Fruit fly (Drosophila melanogaster) whole organism, embryonic: ENCODE data around the gene ple.

Experiments used
- Atf6 ChIP-seq: fragments of 200-800 bp; sonication (Bioruptor generic); IDR thresholded peaks from 2 replicates; pipeline ENCODE4 v1.3.6; 2022; ENCODE audit warnings: missing biosample characterization, missing genetic modification characterization
- Awh ChIP-seq: fragments of 200-800 bp; sonication (Bioruptor generic); IDR thresholded peaks from 2 replicates; pipeline ENCODE4, ENCODE4 v1.3.6; 2022; ENCODE audit warnings: missing biosample characterization, missing genetic modification characterization
- CG1024 ChIP-seq: fragments of 200-800 bp; sonication (Bioruptor generic); IDR thresholded peaks from 2 replicates; pipeline ENCODE4 v1.3.6; 2022; ENCODE audit warnings: missing biosample characterization, missing genetic modification characterization
- CG12071 ChIP-seq: fragments of 200-800 bp; sonication (Bioruptor generic); optimal IDR thresholded peaks from 3 replicates; lab custom pipeline; 2018; ENCODE audit warnings: missing biosample characterization, mild to moderate bottlenecking, missing genetic modification characterization
- CG12299 ChIP-seq: fragments of 200-800 bp; sonication (Bioruptor generic); optimal IDR thresholded peaks from 2 replicates; lab custom pipeline; 2018; ENCODE audit warnings: missing biosample characterization, mild to moderate bottlenecking, missing genetic modification characterization
- CG13296 ChIP-seq: fragments of 200-800 bp; sonication (Bioruptor generic); optimal IDR thresholded peaks from 3 replicates; lab custom pipeline; 2018; ENCODE audit warnings: missing biosample characterization, mild to moderate bottlenecking, missing genetic modification characterization
- CG14965 ChIP-seq: fragments of 200-800 bp; sonication (Bioruptor generic); optimal IDR thresholded peaks from 2 replicates; lab custom pipeline; 2016; ENCODE audit warnings: missing biosample characterization, missing genetic modification characterization, borderline replicate concordance
- CG18619 ChIP-seq: fragments of 200-800 bp; sonication (Bioruptor generic); optimal IDR thresholded peaks from 3 replicates; lab custom pipeline; 2017; ENCODE audit warnings: missing biosample characterization, mild to moderate bottlenecking, missing genetic modification characterization
- CG2199 ChIP-seq: fragments of 200-800 bp; sonication (Bioruptor generic); IDR thresholded peaks from 3 replicates; pipeline ENCODE4 v1.3.6; 2022; ENCODE audit warnings: missing biosample characterization, missing genetic modification characterization
- CG2889 ChIP-seq: fragments of 200-800 bp; sonication (Bioruptor generic); IDR thresholded peaks from 3 replicates; pipeline ENCODE4 v1.3.6; 2022; ENCODE audit warnings: missing biosample characterization, missing genetic modification characterization
- CG32767 ChIP-seq: fragments of 200-800 bp; sonication (Bioruptor generic); IDR thresholded peaks from 2 replicates; pipeline ENCODE4 v1.3.6; 2022; ENCODE audit warnings: missing biosample characterization, missing genetic modification characterization
- CG3407 ChIP-seq: fragments of 200-800 bp; sonication (Bioruptor generic); optimal IDR thresholded peaks from 2 replicates; lab custom pipeline; 2018; ENCODE audit warnings: missing biosample characterization, mild to moderate bottlenecking, missing genetic modification characterization
- CG4282 ChIP-seq: fragments of 200-800 bp; sonication (Bioruptor generic); optimal IDR thresholded peaks from 2 replicates; lab custom pipeline; 2016; ENCODE audit warnings: missing biosample characterization, missing genetic modification characterization
- CG4404 ChIP-seq: fragments of 200-800 bp; sonication (Bioruptor generic); IDR thresholded peaks from 2 replicates; pipeline ENCODE4 v1.3.6; 2022; ENCODE audit warnings: missing biosample characterization, missing genetic modification characterization
- CG5180 ChIP-seq: fragments of 200-800 bp; sonication (Bioruptor generic); optimal IDR thresholded peaks from 3 replicates; lab custom pipeline; 2017; ENCODE audit warnings: missing biosample characterization, missing genetic modification characterization, mild to moderate bottlenecking, moderate library complexity, missing genetic modification reagents
- CG7928 ChIP-seq: fragments of 200-800 bp; sonication (Bioruptor generic); optimal IDR thresholded peaks from 2 replicates; lab custom pipeline; 2017; ENCODE audit warnings: missing biosample characterization, mild to moderate bottlenecking, missing genetic modification characterization
- CG8281 ChIP-seq: fragments of 200-800 bp; sonication (Bioruptor generic); optimal IDR thresholded peaks from 2 replicates; lab custom pipeline; 2018; ENCODE audit warnings: missing biosample characterization, mild to moderate bottlenecking, missing genetic modification characterization, moderate library complexity
- D19A ChIP-seq: fragments of 200-800 bp; optimal IDR thresholded peaks from 3 replicates; lab custom pipeline; 2019; ENCODE audit warnings: missing biosample characterization, mild to moderate bottlenecking, missing genetic modification characterization, moderate library complexity
- Doc2 ChIP-seq: fragments of 200-800 bp; sonication (Bioruptor generic); IDR thresholded peaks from 2 replicates; pipeline ENCODE4 v1.3.6; 2022; ENCODE audit warnings: missing biosample characterization, missing genetic modification characterization
- E2f2 ChIP-seq: fragments of 200-800 bp; sonication (Bioruptor generic); IDR thresholded peaks from 2 replicates; pipeline ENCODE4 v1.3.6; 2022; ENCODE audit warnings: missing biosample characterization, missing genetic modification characterization
- HLH4C ChIP-seq: fragments of 200-800 bp; sonication (Bioruptor generic); IDR thresholded peaks from 3 replicates; pipeline ENCODE4 v1.3.6; 2022; ENCODE audit warnings: missing biosample characterization, missing genetic modification characterization; ENCODE audit not compliant: partially characterized antibody
- Myb ChIP-seq: fragments of 200-800 bp; sonication (Bioruptor generic); optimal IDR thresholded peaks from 2 replicates; lab custom pipeline; 2016; ENCODE audit warnings: missing biosample characterization, missing genetic modification characterization
- Nf-YC ChIP-seq: fragments of 200-800 bp; optimal IDR thresholded peaks from 3 replicates; lab custom pipeline; 2019; ENCODE audit warnings: missing biosample characterization, mild to moderate bottlenecking, missing genetic modification characterization, moderate library complexity
- Stat92E ChIP-seq, 3 experiments: fragments of >200 bp in 2 of 3; fragments of 200-800 bp in 1 of 3; sonication (Bioruptor generic) in 1 of 3; optimal IDR thresholded peaks; 2 replicates each; lab custom pipeline; 2017 to 2019; ENCODE audit warnings: missing biosample characterization in 3 of 3, missing genetic modification characterization in 3 of 3, mild to moderate bottlenecking in 1 of 3, moderate library complexity in 1 of 3
- Taf1 ChIP-seq: fragments of 200-800 bp; sonication (Bioruptor generic); IDR thresholded peaks from 2 replicates; pipeline ENCODE4 v1.3.6; 2022; ENCODE audit warnings: missing biosample characterization, missing genetic modification characterization
- YL-1 ChIP-seq: fragments of 200-800 bp; sonication (Bioruptor generic); optimal IDR thresholded peaks from 3 replicates; lab custom pipeline; 2017; ENCODE audit warnings: missing biosample characterization, mild to moderate bottlenecking, missing genetic modification characterization
- aop ChIP-seq: fragments of 200-800 bp; sonication (Bioruptor generic); IDR thresholded peaks from 2 replicates; pipeline ENCODE4 v1.3.6; 2022; ENCODE audit warnings: missing biosample characterization, missing genetic modification characterization
- caup ChIP-seq: fragments of 200-800 bp; sonication (Bioruptor generic); optimal IDR thresholded peaks from 3 replicates; lab custom pipeline; 2017; ENCODE audit warnings: missing biosample characterization, mild to moderate bottlenecking, missing genetic modification characterization, moderate library complexity; ENCODE audit not compliant: severe bottlenecking
- cg ChIP-seq: fragments of 200-800 bp; sonication (Bioruptor generic); optimal IDR thresholded peaks from 3 replicates; lab custom pipeline; 2019; ENCODE audit warnings: missing biosample characterization, mild to moderate bottlenecking, missing genetic modification characterization, moderate library complexity
- chif ChIP-seq, 2 experiments: fragments of 200-800 bp; sonication (Bioruptor generic); optimal IDR thresholded peaks; 3 replicates each; lab custom pipeline; 2016; ENCODE audit warnings: missing biosample characterization in 2 of 2, missing genetic modification characterization in 2 of 2
- crol ChIP-seq: fragments of 200-800 bp; sonication (Bioruptor generic); IDR thresholded peaks from 2 replicates; pipeline ENCODE4 v1.3.6; 2022; ENCODE audit warnings: missing biosample characterization, missing genetic modification characterization
- dati ChIP-seq: fragments of 200-800 bp; sonication (Bioruptor generic); IDR thresholded peaks from 2 replicates; pipeline ENCODE4 v1.3.6; 2022; ENCODE audit warnings: missing biosample characterization, missing genetic modification characterization
- dm ChIP-seq: fragments of 200-800 bp; sonication (Bioruptor generic); optimal IDR thresholded peaks from 3 replicates; lab custom pipeline; 2016; ENCODE audit warnings: missing biosample characterization, missing genetic modification characterization
- dmrt99B ChIP-seq: fragments of 200-800 bp; sonication (Bioruptor generic); optimal IDR thresholded peaks from 2 replicates; lab custom pipeline; 2018; ENCODE audit warnings: missing biosample characterization, mild to moderate bottlenecking, missing genetic modification characterization, moderate library complexity
- fd64A ChIP-seq: fragments of 200-800 bp; sonication (Bioruptor generic); optimal IDR thresholded peaks from 3 replicates; lab custom pipeline; 2018; ENCODE audit warnings: missing biosample characterization, mild to moderate bottlenecking, missing genetic modification characterization
- fd96Cb ChIP-seq: fragments of 200-800 bp; sonication (Bioruptor generic); optimal IDR thresholded peaks from 2 replicates; lab custom pipeline; 2018; ENCODE audit warnings: missing biosample characterization, mild to moderate bottlenecking, missing genetic modification characterization, moderate library complexity
- gsb ChIP-seq: fragments of 200-800 bp; sonication (Bioruptor generic); IDR thresholded peaks from 2 replicates; pipeline ENCODE4 v1.3.6; 2022; ENCODE audit warnings: missing biosample characterization, missing genetic modification characterization
- lov ChIP-seq, 2 experiments: fragments of 200-800 bp in 1 of 2; fragments of >200 bp in 1 of 2; sonication (Bioruptor generic) in 1 of 2; IDR thresholded peaks in 1 of 2; optimal IDR thresholded peaks in 1 of 2; 2 replicates in 1 of 2; 3 replicates in 1 of 2; pipeline versions ENCODE4 v1.3.6 to Lab custom; 2017 to 2022; ENCODE audit warnings: missing biosample characterization in 1 of 2, missing genetic modification characterization in 1 of 2
- luna ChIP-seq: fragments of 200-800 bp; sonication (Bioruptor generic); optimal IDR thresholded peaks from 2 replicates; lab custom pipeline; 2016; ENCODE audit warnings: missing biosample characterization, missing genetic modification characterization
- mld ChIP-seq: fragments of 200-800 bp; sonication (Bioruptor generic); IDR thresholded peaks from 3 replicates; pipeline ENCODE4 v1.3.6; 2022; ENCODE audit warnings: missing biosample characterization, missing genetic modification characterization; ENCODE audit not compliant: partially characterized antibody
- pb ChIP-seq: fragments of 200-800 bp; sonication (Bioruptor generic); optimal IDR thresholded peaks from 3 replicates; lab custom pipeline; 2016; ENCODE audit warnings: missing biosample characterization, missing genetic modification characterization
- peb ChIP-seq: fragments of 200-800 bp; sonication (Bioruptor generic); IDR thresholded peaks from 2 replicates; pipeline ENCODE4 v1.3.6; 2022; ENCODE audit warnings: missing biosample characterization, missing genetic modification characterization
- pho ChIP-seq: fragments of 200-800 bp; sonication (Bioruptor generic); optimal IDR thresholded peaks from 2 replicates; lab custom pipeline; 2016; ENCODE audit warnings: missing biosample characterization, missing genetic modification characterization
- sim ChIP-seq: fragments of 200-800 bp; sonication (Bioruptor generic); IDR thresholded peaks from 2 replicates; pipeline ENCODE4 v1.3.6; 2022; ENCODE audit warnings: missing biosample characterization, missing genetic modification characterization
- sima ChIP-seq: fragments of 200-800 bp; sonication (Bioruptor generic); optimal IDR thresholded peaks from 2 replicates; lab custom pipeline; 2016; ENCODE audit warnings: missing biosample characterization, missing genetic modification characterization
- sr ChIP-seq: fragments of 200-800 bp; sonication (Bioruptor generic); IDR thresholded peaks from 3 replicates; pipeline ENCODE4 v1.3.6; 2022; ENCODE audit warnings: missing biosample characterization, missing genetic modification characterization
- tx ChIP-seq: fragments of 200-800 bp; sonication (Bioruptor generic); optimal IDR thresholded peaks from 2 replicates; lab custom pipeline; 2016; ENCODE audit warnings: missing biosample characterization, missing genetic modification characterization
- unpg ChIP-seq: fragments of 200-800 bp; sonication (Bioruptor generic); optimal IDR thresholded peaks from 3 replicates; lab custom pipeline; 2018; ENCODE audit warnings: missing biosample characterization, mild to moderate bottlenecking, missing genetic modification characterization, moderate library complexity
- yki ChIP-seq: fragments of >200 bp; optimal IDR thresholded peaks from 3 replicates; lab custom pipeline; 2018
- zfh2 ChIP-seq: fragments of 200-800 bp; sonication (Bioruptor generic); optimal IDR thresholded peaks from 2 replicates; lab custom pipeline; 2016; ENCODE audit warnings: missing biosample characterization, missing genetic modification characterization

ple gene

DNA sequence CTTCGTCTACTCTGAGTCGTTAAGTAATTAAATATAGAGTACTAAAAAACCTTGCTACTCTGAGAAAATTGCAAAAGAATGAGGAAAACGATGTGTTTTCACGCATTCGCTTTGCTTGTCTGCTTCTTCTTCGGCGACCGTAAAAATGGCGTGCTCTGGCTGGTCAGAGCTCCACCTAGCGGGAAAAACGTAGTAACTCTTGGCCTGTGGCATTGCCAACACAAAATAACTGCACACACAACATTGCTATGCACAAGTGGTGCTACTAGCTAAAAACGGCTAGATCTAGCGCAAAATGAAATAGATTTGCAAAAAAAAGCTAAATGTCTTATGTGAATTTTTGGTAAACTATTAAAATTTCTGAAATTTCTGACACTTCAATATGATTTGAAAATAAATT, 27.8 kb upstream of the ple start (continued):
- no peak for TF ChIP-seq luna (GFP tag; lab: Kevin White, UChicago)
- TF ChIP-seq sima (GFP tag; lab: Kevin White, UChicago), result no peak
- TF ChIP-seq unpg, result peak; percentile 40
- TF ChIP-seq Myb (GFP tag; lab: Kevin White, UChicago), result peak; percentile 16
- no peak for TF ChIP-seq pb (GFP tag; lab: Kevin White, UChicago)
- TF ChIP-seq CG4404 (GFP tag; lab: Robert Waterston, UW), result 0 out of 2 replicates have a peak, but pooled peaks have one; percentile 22
- peak; percentile 40 for TF ChIP-seq CG18619 (GFP tag; lab: Kevin White, UChicago)
- peak; percentile 32 for TF ChIP-seq D19A
- TF ChIP-seq Awh, result no peak
- no peak for TF ChIP-seq Doc2 (GFP tag; lab: Robert Waterston, UW)
- peak; percentile 79 for TF ChIP-seq Nf-YC (tag; lab: Kevin White, UChicago)
- TF ChIP-seq CG4282 (GFP tag; lab: Kevin White, UChicago), result peak; percentile 45
- TF ChIP-seq sim, result no peak
- TF ChIP-seq mld (GFP tag; lab: Robert Waterston, UW), result no peak
- no peak for TF ChIP-seq HLH4C (GFP tag; lab: Robert Waterston, UW)
- no peak for TF ChIP-seq dati (GFP tag; lab: Robert Waterston, UW)
- peak; percentile 58 for TF ChIP-seq zfh2 (GFP tag; lab: Kevin White, UChicago)
- TF ChIP-seq tx (GFP tag; lab: Kevin White, UChicago), result peak; percentile 8
- TF ChIP-seq CG8281 (tag; lab: Kevin White, UChicago), result no peak
- TF ChIP-seq CG2199 (GFP tag; lab: Robert Waterston, UW), result peak; percentile 80; the same call in 2 of the 3 replicates
- no peak for TF ChIP-seq CG7928 (GFP tag; lab: Kevin White, UChicago)
- no peak for TF ChIP-seq Stat92E (GFP tag; optimal IDR thresholded peaks at IDR 0.05; lab: Kevin White, UChicago)
- no peak for TF ChIP-seq CG5180
- peak; percentile 48 for TF ChIP-seq gsb (GFP tag; lab: Robert Waterston, UW)
- TF ChIP-seq cg (GFP tag; lab: Kevin White, UChicago), result peak; percentile 5
- TF ChIP-seq CG12299 (tag; lab: Kevin White, UChicago), result no peak
- peak; percentile 33 for TF ChIP-seq CG13296 (GFP tag; lab: Kevin White, UChicago)
- 0 out of 2 replicates have a peak, but pooled peaks have one; percentile 4 for TF ChIP-seq aop (GFP tag; lab: Robert Waterston, UW)
- no peak for TF ChIP-seq lov (optimal IDR thresholded peaks at IDR 0.05; lab: Kevin White, UChicago)
- TF ChIP-seq lov (GFP tag; IDR thresholded peaks at IDR 0.05; lab: Robert Waterston, UW), result 0 out of 3 replicates have a peak, but pooled peaks have one; percentile 58
- TF ChIP-seq CG3407 (GFP tag; lab: Kevin White, UChicago), result no peak
- TF ChIP-seq crol, result no peak; the same call in 1 of the 2 replicates
- TF ChIP-seq caup (GFP tag; lab: Kevin White, UChicago), result peak; percentile 36
- 0 out of 3 replicates have a peak, but pooled peaks have one; percentile 41 for TF ChIP-seq sr (GFP tag; lab: Robert Waterston, UW)
- TF ChIP-seq dm, result peak; percentile 94
- peak; percentile 39 for TF ChIP-seq E2f2 (GFP tag; lab: Robert Waterston, UW)
- peak; percentile 21; the same call in 1 of the 2 replicates for TF ChIP-seq Atf6
- no peak for TF ChIP-seq pho (GFP tag; lab: Kevin White, UChicago)
- TF ChIP-seq dmrt99B (tag; lab: Kevin White, UChicago), result no peak
- TF ChIP-seq CG2889 (GFP tag; lab: Robert Waterston, UW), result 0 out of 3 replicates have a peak, but pooled peaks have one; percentile 22
- peak in 1 of 2 experiments; percentile 40 for TF ChIP-seq chif (GFP tag; optimal IDR thresholded peaks at IDR 0.05; lab: Kevin White, UChicago)
- TF ChIP-seq Taf1 (GFP tag; lab: Robert Waterston, UW), result no peak
- no peak; the same call in 1 of the 2 replicates for TF ChIP-seq CG32767 (GFP tag; lab: Robert Waterston, UW)
- no peak for TF ChIP-seq CG14965
- TF ChIP-seq CG1024 (GFP tag; lab: Robert Waterston, UW), result 0 out of 2 replicates have a peak, but pooled peaks have one; percentile 11
- peak; percentile 17 for TF ChIP-seq fd96Cb
- no peak for TF ChIP-seq CG12071 (GFP tag; lab: Kevin White, UChicago)
- TF ChIP-seq fd64A, result no peak
- TF ChIP-seq YL-1 (GFP tag; lab: Kevin White, UChicago), result peak; percentile 97
- peak; percentile 7; the same call in 1 of the 2 replicates for TF ChIP-seq peb (GFP tag; lab: Robert Waterston, UW)
- TF ChIP-seq yki, result no peak
